Fruit fly (Drosophila melanogaster): ENCODE measurements around the gene CG12746.

The CG12746 gene

dm6 chr3R:5547464-5547943, 17.2 kb upstream of the CG12746 start, which contains the start of gene CG2519 (continued):
- peak; percentile 72 for TF ChIP-seq ems (GFP tag; optimal IDR thresholded peaks at IDR 0.05)
- peak; percentile 7 for TF ChIP-seq CG18011 (GFP tag; optimal IDR thresholded peaks at IDR 0.05)
- peak; percentile 77 for TF ChIP-seq CG34376 (GFP tag; optimal IDR thresholded peaks at IDR 0.05)
- TF ChIP-seq CG31365 (tag; optimal IDR thresholded peaks at IDR 0.05) = no peak
- no peak for TF ChIP-seq Taf1 (GFP tag; IDR thresholded peaks at IDR 0.05)
- TF ChIP-seq Sox102F (GFP tag; optimal IDR thresholded peaks at IDR 0.05) = no peak
- peak; percentile 100 for TF ChIP-seq MESR4 (GFP tag; optimal IDR thresholded peaks at IDR 0.05)
- peak; percentile 58 for TF ChIP-seq Dp (GFP tag; optimal IDR thresholded peaks at IDR 0.05)
- no peak for TF ChIP-seq Lim3 (GFP tag; IDR thresholded peaks at IDR 0.05)
- peak; percentile 71 for TF ChIP-seq CG3995 (GFP tag; optimal IDR thresholded peaks at IDR 0.05)
- peak; percentile 61 for TF ChIP-seq E2f2 (GFP tag; IDR thresholded peaks at IDR 0.05)
- peak; percentile 37 for TF ChIP-seq CG9797 (GFP tag; optimal IDR thresholded peaks at IDR 0.05)
- peak in 1 of 2 experiments; percentile 45 for TF ChIP-seq Pdp1 (GFP tag; optimal IDR thresholded peaks at IDR 0.05)
- no peak for TF ChIP-seq pfk (GFP tag; optimal IDR thresholded peaks at IDR 0.05)
- peak; percentile 55 for TF ChIP-seq CG17328 (GFP tag; IDR thresholded peaks at IDR 0.05)
- TF ChIP-seq gro (GFP tag; optimal IDR thresholded peaks at IDR 0.05) = peak; percentile 80
- peak; percentile 39 for TF ChIP-seq pum (GFP tag; optimal IDR thresholded peaks at IDR 0.05)
- no peak for TF ChIP-seq Gsc (GFP tag; IDR thresholded peaks at IDR 0.05)
- TF ChIP-seq unc-4 (GFP tag; IDR thresholded peaks at IDR 0.05; ENCODE audit: partially characterized antibody) = peak; percentile 91
- no peak for TF ChIP-seq HHEX (GFP tag; optimal IDR thresholded peaks at IDR 0.05)
- no peak for TF ChIP-seq CG4854 (GFP tag; optimal IDR thresholded peaks at IDR 0.05)
- peak; percentile 64 for TF ChIP-seq CG11247 (GFP tag; IDR thresholded peaks at IDR 0.05)
- peak; percentile 22 for TF ChIP-seq tx (GFP tag; optimal IDR thresholded peaks at IDR 0.05)
- TF ChIP-seq danr (GFP tag; IDR thresholded peaks at IDR 0.05) = 0 out of 2 replicates have a peak, but pooled peaks have one; percentile 14
- no peak for TF ChIP-seq Ssrp (tag; optimal IDR thresholded peaks at IDR 0.05)
- TF ChIP-seq NC2α (GFP tag; optimal IDR thresholded peaks at IDR 0.05) = no peak
- no peak; the same call in 1 of the 2 replicates for TF ChIP-seq CG14441 (GFP tag; IDR thresholded peaks at IDR 0.05)
- no peak for TF ChIP-seq PHDP (tag; optimal IDR thresholded peaks at IDR 0.05)
- no peak for TF ChIP-seq zen (tag; optimal IDR thresholded peaks at IDR 0.05)
- TF ChIP-seq CTCF (GFP tag; optimal IDR thresholded peaks at IDR 0.05) = no peak
- peak; percentile 22 for TF ChIP-seq wek (GFP tag; optimal IDR thresholded peaks at IDR 0.05)
- TF ChIP-seq croc (GFP tag; conservative IDR thresholded peaks at IDR 0.05) = no peak
- TF ChIP-seq CG2120 (GFP tag; optimal IDR thresholded peaks at IDR 0.05) = peak; percentile 81
- no peak for TF ChIP-seq oc (tag; optimal IDR thresholded peaks at IDR 0.05)
- TF ChIP-seq slou (GFP tag; optimal IDR thresholded peaks at IDR 0.05) = no peak
- peak; percentile 42 for TF ChIP-seq gfzf (GFP tag; optimal IDR thresholded peaks at IDR 0.05)
- no peak for TF ChIP-seq bcd (GFP tag; optimal IDR thresholded peaks at IDR 0.05)
- TF ChIP-seq HLH4C (GFP tag; IDR thresholded peaks at IDR 0.05; ENCODE audit: partially characterized antibody) = peak; percentile 96
- no peak for TF ChIP-seq en (GFP tag; optimal IDR thresholded peaks at IDR 0.05)
- no peak for TF ChIP-seq CG18599 (GFP tag; optimal IDR thresholded peaks at IDR 0.05)
- peak; percentile 74 for TF ChIP-seq CG12659 (GFP tag; optimal IDR thresholded peaks at IDR 0.05)
- no peak for TF ChIP-seq sima (GFP tag; optimal IDR thresholded peaks at IDR 0.05)
- TF ChIP-seq CG17385 (GFP tag; optimal IDR thresholded peaks at IDR 0.05) = no peak
- peak; percentile 42 for TF ChIP-seq CG1602 (GFP tag; optimal IDR thresholded peaks at IDR 0.05)
- TF ChIP-seq ci (GFP tag; IDR thresholded peaks at IDR 0.05) = peak; percentile 66
- no peak for TF ChIP-seq ara (GFP tag; IDR thresholded peaks at IDR 0.05)
- no peak for TF ChIP-seq gt (GFP tag; IDR thresholded peaks at IDR 0.05)
- peak; percentile 11 for TF ChIP-seq p53 (GFP tag; optimal IDR thresholded peaks at IDR 0.05)
- TF ChIP-seq CG18619 (GFP tag; optimal IDR thresholded peaks at IDR 0.05) = peak; percentile 15
- TF ChIP-seq dm (GFP tag; optimal IDR thresholded peaks at IDR 0.05) = peak; percentile 51
- peak; percentile 14; the same call in 1 of the 3 replicates for TF ChIP-seq CG14050 (GFP tag; IDR thresholded peaks at IDR 0.05)

All from whole organism, embryonic.